Worm (Caenorhabditis elegans) whole organism, L1 larva: ENCODE data around the gene nhr-28.
A peak's percentile ranks its signal among the peaks of the same experiment; 100 is the strongest.

ENCODE experiments used
- ceh-8 ChIP-seq: fragments of 200-800 bp; sonication (Bioruptor generic); optimal IDR thresholded peaks from 2 replicates; lab custom pipeline; 2018; ENCODE audit warnings: mild to moderate bottlenecking, missing genetic modification characterization, moderate library complexity, missing compliant biosample characterization
- elt-3 ChIP-seq, 6 experiments: fragments of 150-350 bp in 1 of 6; sonication (generic microtip); optimal IDR thresholded peaks; 2 replicates each; lab custom pipeline; 2017 to 2018; ENCODE audit warnings: missing biosample characterization in 6 of 6, missing genetic modification characterization in 6 of 6, inconsistent platforms in 1 of 6
- fos-1 ChIP-seq: fragments of 150-350 bp; optimal IDR thresholded peaks from 2 replicates; lab custom pipeline; 2014; ENCODE audit warnings: missing biosample characterization, missing genetic modification characterization
- lin-15B ChIP-seq: fragments of 150-350 bp; sonication (generic microtip); optimal IDR thresholded peaks from 3 replicates; lab custom pipeline; 2014; ENCODE audit warnings: missing biosample characterization, missing genetic modification characterization
- lin-35 ChIP-seq, 2 experiments: fragments of 150-350 bp; optimal IDR thresholded peaks; 2 replicates each; lab custom pipeline; 2014; ENCODE audit warnings: missing biosample characterization in 2 of 2, missing genetic modification characterization in 2 of 2, missing genetic modification reagents in 2 of 2
- nhr-12 ChIP-seq: sonication (generic microtip); optimal IDR thresholded peaks from 2 replicates; lab custom pipeline; 2017; ENCODE audit warnings: missing biosample characterization, missing genetic modification characterization
- nhr-85 ChIP-seq: sonication (generic microtip); peaks from one replicate; lab custom pipeline; 2016; ENCODE audit warnings: missing genetic modification characterization, inconsistent platforms, missing compliant biosample characterization
- skn-1 ChIP-seq: fragments of 150-350 bp; optimal IDR thresholded peaks from 2 replicates; lab custom pipeline; 2014; ENCODE audit warnings: missing biosample characterization, missing genetic modification characterization
- snpc-4 ChIP-seq: fragments of 150-350 bp; optimal IDR thresholded peaks from 2 replicates; lab custom pipeline; 2014; ENCODE audit warnings: missing biosample characterization, missing genetic modification characterization
- swsn-7 ChIP-seq: sonication (generic microtip); optimal IDR thresholded peaks from 2 replicates; lab custom pipeline; 2016; ENCODE audit warnings: missing genetic modification characterization, missing compliant biosample characterization
- tbx-2 ChIP-seq: sonication (generic microtip); optimal IDR thresholded peaks from 2 replicates; lab custom pipeline; 2016; ENCODE audit warnings: missing genetic modification characterization, missing compliant biosample characterization

DNA sequence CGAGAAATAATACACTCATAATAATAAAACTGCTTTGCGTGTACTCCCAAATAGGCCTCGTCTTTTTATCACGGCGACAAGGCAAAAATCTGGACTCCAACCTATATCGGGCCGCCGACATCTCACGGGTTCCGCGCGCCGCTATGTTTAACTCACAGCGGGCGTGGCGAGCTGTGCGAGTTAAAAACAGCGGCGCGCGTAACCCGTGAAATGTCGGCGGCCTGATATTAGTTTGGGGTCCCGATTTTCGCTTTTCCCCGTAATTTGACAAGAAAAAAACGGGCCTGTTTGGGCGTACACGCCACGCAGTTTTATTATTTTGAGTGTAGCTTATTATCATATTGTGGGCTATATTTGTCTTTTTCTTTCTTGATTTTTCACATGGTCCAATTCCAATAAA lies 12.9 kb upstream of the nhr-28 start:
- TF ChIP-seq nhr-12 = no peak
- TF ChIP-seq skn-1 = no peak
- no peak for TF ChIP-seq tbx-2
- TF ChIP-seq lin-35 (GFP tag; optimal IDR thresholded peaks at IDR 0.05; lab: Kevin White, UChicago) = no peak
- peak; percentile 77 for TF ChIP-seq snpc-4 (tag; lab: Kevin White, UChicago)
- no peak for TF ChIP-seq fos-1
- no peak for TF ChIP-seq lin-15B (tag; lab: Kevin White, UChicago)
- no peak for TF ChIP-seq ceh-8 (GFP tag; lab: Kevin White, UChicago)
- no peak for TF ChIP-seq elt-3 (tag; optimal IDR thresholded peaks at IDR 0.05; lab: Kevin White, UChicago)
- no peak for TF ChIP-seq nhr-85 (tag; lab: Kevin White, UChicago)
- TF ChIP-seq swsn-7 (tag; lab: Kevin White, UChicago) = no peak
